Worm (Caenorhabditis elegans): Measurements from ENCODE around the gene F46B3.7.

- TF ChIP-seq lin-39 (tag; optimal IDR thresholded peaks at IDR 0.05) (no peak), aly-2 (tag; optimal IDR thresholded peaks at IDR 0.05) (no peak)
These were observed 46.4 kb upstream of the F46B3.7 start for ce11 chrV:20664930-20665329.

Measured in whole organism, L1 larva.